Fruit fly (Drosophila melanogaster) whole organism, embryonic: ENCODE results near the gene CG7289.

Experiments used
- Adf1 ChIP-seq: fragments of 200-800 bp; sonication (Bioruptor generic); IDR thresholded peaks from 2 replicates; pipeline ENCODE4 v1.3.6; 2022; ENCODE audit warnings: missing biosample characterization, missing genetic modification characterization
- B-H1 ChIP-seq: fragments of 200-800 bp; sonication (Bioruptor generic); IDR thresholded peaks from 3 replicates; pipeline ENCODE4 v1.3.6; 2022; ENCODE audit warnings: missing biosample characterization, missing genetic modification characterization
- Bdp1 ChIP-seq: fragments of 200-800 bp; sonication (Bioruptor generic); optimal IDR thresholded peaks from 3 replicates; lab custom pipeline; 2016; ENCODE audit warnings: missing biosample characterization, missing genetic modification characterization
- CG10565 ChIP-seq: fragments of 200-800 bp; sonication (Bioruptor generic); optimal IDR thresholded peaks from 3 replicates; lab custom pipeline; 2016; ENCODE audit warnings: missing biosample characterization, mild to moderate bottlenecking, missing genetic modification characterization
- CG1233 ChIP-seq: fragments of 200-800 bp; sonication (Bioruptor generic); optimal IDR thresholded peaks from 4 replicates; lab custom pipeline; 2018; ENCODE audit warnings: missing biosample characterization, mild to moderate bottlenecking, missing genetic modification characterization
- CG13775 ChIP-seq: fragments of 200-800 bp; sonication (Bioruptor generic); optimal IDR thresholded peaks from 3 replicates; lab custom pipeline; 2017; ENCODE audit warnings: missing biosample characterization, mild to moderate bottlenecking, missing genetic modification characterization
- CG14965 ChIP-seq: fragments of 200-800 bp; sonication (Bioruptor generic); optimal IDR thresholded peaks from 2 replicates; lab custom pipeline; 2016; ENCODE audit warnings: missing biosample characterization, missing genetic modification characterization, borderline replicate concordance
- CG15269 ChIP-seq: fragments of 200-800 bp; sonication (Bioruptor generic); optimal IDR thresholded peaks from 2 replicates; lab custom pipeline; 2018; ENCODE audit warnings: missing biosample characterization, mild to moderate bottlenecking, missing genetic modification characterization, moderate library complexity
- CG1603 ChIP-seq: fragments of 200-800 bp; sonication (Bioruptor generic); optimal IDR thresholded peaks from 2 replicates; lab custom pipeline; 2019; ENCODE audit warnings: missing biosample characterization, mild to moderate bottlenecking, missing genetic modification characterization, moderate library complexity
- CG1647 ChIP-seq: fragments of 200-800 bp; sonication (Bioruptor generic); optimal IDR thresholded peaks from 3 replicates; lab custom pipeline; 2016; ENCODE audit warnings: missing biosample characterization, missing genetic modification characterization
- CG17361 ChIP-seq: fragments of 200-800 bp; sonication (Bioruptor generic); IDR thresholded peaks from 3 replicates; pipeline ENCODE4 v1.3.6; 2022; ENCODE audit warnings: missing biosample characterization, missing genetic modification characterization
- CG18262 ChIP-seq: fragments of 200-800 bp; optimal IDR thresholded peaks from 3 replicates; lab custom pipeline; 2019; ENCODE audit warnings: missing biosample characterization, mild to moderate bottlenecking, missing genetic modification characterization, moderate library complexity
- CG2116 ChIP-seq: fragments of 200-800 bp; sonication (Bioruptor generic); optimal IDR thresholded peaks from 3 replicates; lab custom pipeline; 2018; ENCODE audit warnings: missing biosample characterization, mild to moderate bottlenecking, missing genetic modification characterization
- CG34224 ChIP-seq: fragments of 200-800 bp; sonication (Bioruptor generic); IDR thresholded peaks from 3 replicates; pipeline ENCODE4 v1.3.6; 2022; ENCODE audit warnings: missing biosample characterization, missing genetic modification characterization; ENCODE audit not compliant: partially characterized antibody
- CG3847 ChIP-seq: fragments of 200-800 bp; sonication (Bioruptor generic); IDR thresholded peaks from 2 replicates; pipeline ENCODE4 v1.3.6; 2022; ENCODE audit warnings: missing biosample characterization, missing genetic modification characterization
- CG43689 ChIP-seq: fragments of 200-800 bp; sonication (Bioruptor generic); IDR thresholded peaks from 2 replicates; pipeline ENCODE4 v1.3.6; 2022; ENCODE audit warnings: missing biosample characterization, missing genetic modification characterization
- CG5245 ChIP-seq: fragments of 200-800 bp; sonication (Bioruptor generic); optimal IDR thresholded peaks from 3 replicates; lab custom pipeline; 2016; ENCODE audit warnings: missing biosample characterization, missing genetic modification characterization
- CG6683 ChIP-seq: fragments of 200-800 bp; sonication (Bioruptor generic); optimal IDR thresholded peaks from 2 replicates; lab custom pipeline; 2017; ENCODE audit warnings: missing biosample characterization, mild to moderate bottlenecking, missing genetic modification characterization, missing genetic modification reagents
- CG6854 ChIP-seq: fragments of 200-800 bp; sonication (Bioruptor generic); optimal IDR thresholded peaks from 3 replicates; lab custom pipeline; 2017; ENCODE audit warnings: missing biosample characterization, mild to moderate bottlenecking, missing genetic modification characterization
- CG7987 ChIP-seq: fragments of 200-800 bp; sonication (Bioruptor generic); optimal IDR thresholded peaks from 2 replicates; lab custom pipeline; 2018; ENCODE audit warnings: missing biosample characterization, mild to moderate bottlenecking, missing genetic modification characterization, moderate library complexity
- CkIIα-i1 ChIP-seq: fragments of 200-800 bp; sonication (Bioruptor generic); IDR thresholded peaks from 2 replicates; pipeline ENCODE4 v1.3.6; 2022; ENCODE audit warnings: missing biosample characterization, missing genetic modification characterization
- Drgx ChIP-seq: fragments of 200-800 bp; sonication (Bioruptor generic); IDR thresholded peaks from 2 replicates; pipeline ENCODE4 v1.3.6; 2022; ENCODE audit warnings: missing biosample characterization, missing genetic modification characterization
- Fer1 ChIP-seq: fragments of 200-800 bp; sonication (Bioruptor generic); optimal IDR thresholded peaks from 2 replicates; lab custom pipeline; 2017; ENCODE audit warnings: missing biosample characterization, mild to moderate bottlenecking, missing genetic modification characterization
- Hey ChIP-seq: fragments of 200-800 bp; sonication (Bioruptor generic); optimal IDR thresholded peaks from 3 replicates; lab custom pipeline; 2018; ENCODE audit warnings: missing biosample characterization, mild to moderate bottlenecking, missing genetic modification characterization
- Hsf ChIP-seq: fragments of 200-800 bp; sonication (Bioruptor generic); optimal IDR thresholded peaks from 3 replicates; lab custom pipeline; 2016; ENCODE audit warnings: missing biosample characterization, missing genetic modification characterization
- Lhr ChIP-seq: fragments of 200-800 bp; sonication (Bioruptor generic); optimal IDR thresholded peaks from 3 replicates; lab custom pipeline; 2017; ENCODE audit warnings: mild to moderate bottlenecking, missing biosample characterization, missing genetic modification reagents, missing genetic modification characterization
- MESR4 ChIP-seq: fragments of 200-800 bp; sonication (Bioruptor generic); optimal IDR thresholded peaks from 2 replicates; lab custom pipeline; 2018; ENCODE audit warnings: missing biosample characterization, mild to moderate bottlenecking, missing genetic modification characterization, moderate library complexity
- Max ChIP-seq: fragments of 200-800 bp; sonication (Bioruptor generic); optimal IDR thresholded peaks from 2 replicates; lab custom pipeline; 2016; ENCODE audit warnings: missing biosample characterization, mild to moderate bottlenecking, missing genetic modification characterization
- Neu2 ChIP-seq: fragments of 200-800 bp; sonication (Bioruptor generic); optimal IDR thresholded peaks from 3 replicates; lab custom pipeline; 2016; ENCODE audit warnings: missing biosample characterization, missing genetic modification characterization, borderline replicate concordance
- Ptx1 ChIP-seq: fragments of 200-800 bp; sonication (Bioruptor generic); IDR thresholded peaks from 2 replicates; pipeline ENCODE4 v1.3.6; 2022; ENCODE audit warnings: missing biosample characterization, missing genetic modification characterization
- Ravus ChIP-seq: fragments of 200-800 bp; sonication (Bioruptor generic); IDR thresholded peaks from 2 replicates; pipeline ENCODE4 v1.3.6; 2022; ENCODE audit warnings: missing biosample characterization, missing genetic modification characterization
- Sry-δ ChIP-seq: fragments of 200-800 bp; sonication (Bioruptor generic); optimal IDR thresholded peaks from 2 replicates; lab custom pipeline; 2016; ENCODE audit warnings: missing biosample characterization, missing genetic modification characterization
- ab ChIP-seq: fragments of 200-800 bp; sonication (Bioruptor generic); optimal IDR thresholded peaks from 2 replicates; lab custom pipeline; 2016; ENCODE audit warnings: missing biosample characterization, missing genetic modification characterization
- ato ChIP-seq: fragments of 200-800 bp; sonication (Bioruptor generic); IDR thresholded peaks from 2 replicates; pipeline ENCODE4 v1.3.6; 2022; ENCODE audit warnings: missing biosample characterization, missing genetic modification characterization; ENCODE audit not compliant: partially characterized antibody
- cas ChIP-seq: fragments of 200-800 bp; sonication (Bioruptor generic); IDR thresholded peaks from 2 replicates; pipeline ENCODE4 v1.3.6; 2022; ENCODE audit warnings: missing biosample characterization, missing genetic modification characterization
- ems ChIP-seq: fragments of 200-800 bp; sonication (Bioruptor generic); optimal IDR thresholded peaks from 3 replicates; lab custom pipeline; 2016; ENCODE audit warnings: missing biosample characterization, missing genetic modification characterization
- grau ChIP-seq: fragments of 200-800 bp; optimal IDR thresholded peaks from 3 replicates; lab custom pipeline; 2019; ENCODE audit warnings: missing biosample characterization, mild to moderate bottlenecking, missing genetic modification characterization, moderate library complexity
- gro ChIP-seq: fragments of 200-800 bp; sonication (Bioruptor generic); optimal IDR thresholded peaks from 2 replicates; lab custom pipeline; 2016; ENCODE audit warnings: missing biosample characterization, missing genetic modification characterization
- inv ChIP-seq: fragments of 200-800 bp; sonication (Bioruptor generic); IDR thresholded peaks from 2 replicates; pipeline ENCODE4 v1.3.6; 2022; ENCODE audit warnings: missing biosample characterization, missing genetic modification characterization; ENCODE audit not compliant: partially characterized antibody
- lola ChIP-seq, 3 experiments: fragments of >200 bp in 2 of 3; fragments of 200-800 bp in 1 of 3; sonication (Bioruptor generic) in 1 of 3; optimal IDR thresholded peaks; 2 replicates each; lab custom pipeline; 2017 to 2019; ENCODE audit warnings: missing biosample characterization in 3 of 3, missing genetic modification characterization in 3 of 3, mild to moderate bottlenecking in 1 of 3, moderate library complexity in 1 of 3
- oc ChIP-seq: fragments of 200-800 bp; sonication (Bioruptor generic); optimal IDR thresholded peaks from 2 replicates; lab custom pipeline; 2018; ENCODE audit warnings: missing biosample characterization, mild to moderate bottlenecking, missing genetic modification characterization, moderate library complexity
- salm ChIP-seq: fragments of 200-800 bp; sonication (Bioruptor generic); optimal IDR thresholded peaks from 2 replicates; lab custom pipeline; 2018; ENCODE audit warnings: missing biosample characterization, mild to moderate bottlenecking, missing genetic modification characterization
- sd ChIP-seq: fragments of 200-800 bp; sonication (Bioruptor generic); optimal IDR thresholded peaks from 3 replicates; lab custom pipeline; 2018; ENCODE audit warnings: missing biosample characterization, mild to moderate bottlenecking, missing genetic modification characterization, moderate library complexity
- sens ChIP-seq: fragments of 200-800 bp; sonication (Bioruptor generic); peaks from one replicate; lab custom pipeline; 2016; ENCODE audit warnings: missing biosample characterization, missing genetic modification characterization
- sim ChIP-seq: fragments of 200-800 bp; sonication (Bioruptor generic); IDR thresholded peaks from 2 replicates; pipeline ENCODE4 v1.3.6; 2022; ENCODE audit warnings: missing biosample characterization, missing genetic modification characterization
- slbo ChIP-seq: fragments of 200-800 bp; sonication (Bioruptor generic); IDR thresholded peaks from 2 replicates; pipeline ENCODE4 v1.3.6; 2022; ENCODE audit warnings: missing biosample characterization, missing genetic modification characterization
- tup ChIP-seq: fragments of 200-800 bp; sonication (Bioruptor generic); optimal IDR thresholded peaks from 2 replicates; lab custom pipeline; 2016; ENCODE audit warnings: missing biosample characterization, mild to moderate bottlenecking, missing genetic modification characterization, moderate library complexity
- vnd ChIP-seq: fragments of 200-800 bp; sonication (Bioruptor generic); IDR thresholded peaks from 3 replicates; pipeline ENCODE4 v1.3.6; 2022; ENCODE audit warnings: missing biosample characterization, missing genetic modification characterization; ENCODE audit not compliant: partially characterized antibody
- zfh2 ChIP-seq: fragments of 200-800 bp; sonication (Bioruptor generic); optimal IDR thresholded peaks from 2 replicates; lab custom pipeline; 2016; ENCODE audit warnings: missing biosample characterization, missing genetic modification characterization

Gene CG7289

DNA sequence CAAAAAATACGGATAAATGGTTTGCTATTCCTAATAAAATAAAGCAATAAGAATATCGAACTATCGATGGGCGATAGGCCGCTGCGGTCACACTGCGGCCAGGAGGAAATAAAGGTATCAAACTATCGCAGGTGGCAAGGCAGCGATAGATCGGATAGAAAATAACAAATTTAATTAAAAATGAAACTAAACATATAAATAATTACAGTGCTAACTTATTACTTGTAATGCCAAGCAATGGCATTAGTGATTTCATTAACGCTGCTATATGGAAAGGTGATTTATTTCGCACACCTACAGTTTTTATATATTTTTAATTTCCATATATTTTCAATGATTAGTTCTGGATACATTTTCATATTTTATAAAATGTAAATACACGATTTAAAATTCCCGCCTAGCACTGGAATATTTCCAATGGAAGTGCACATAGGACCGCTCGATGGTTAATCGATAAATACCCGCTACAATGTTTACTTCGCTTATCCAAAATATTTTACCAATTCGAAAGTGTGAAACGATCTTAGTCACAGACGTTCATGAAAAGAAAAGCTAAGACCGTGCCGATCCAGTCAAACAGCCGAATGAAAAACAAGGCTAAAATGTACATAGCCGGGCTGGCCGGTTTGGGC, 1.2 kb upstream of the CG7289 start, which contains the start of the genes CG15356 and CG15362 (continued):
- TF ChIP-seq CG14965 (GFP tag; lab: Kevin White, UChicago) = no peak
- peak; percentile 99 for TF ChIP-seq inv (GFP tag; lab: Robert Waterston, UW)
- TF ChIP-seq CG15269 (tag; lab: Kevin White, UChicago) = no peak
- no peak for TF ChIP-seq salm (tag; lab: Kevin White, UChicago)
- peak; percentile 71 for TF ChIP-seq CG1603
- TF ChIP-seq CkIIα-i1 (GFP tag; lab: Robert Waterston, UW) = no peak
- TF ChIP-seq ems = peak; percentile 6
- TF ChIP-seq CG34224 = peak; percentile 98
- TF ChIP-seq gro = peak; percentile 9
- TF ChIP-seq CG5245 = no peak
- TF ChIP-seq lola (GFP tag; optimal IDR thresholded peaks at IDR 0.05; lab: Kevin White, UChicago) = peak in 1 of 3 experiments; percentile 16
- no peak for TF ChIP-seq cas (GFP tag; lab: Robert Waterston, UW)
- TF ChIP-seq CG6683 (GFP tag; lab: Kevin White, UChicago) = peak; percentile 10
- TF ChIP-seq ab (GFP tag; lab: Kevin White, UChicago) = no peak
- TF ChIP-seq sd = no peak
- TF ChIP-seq CG7987 (GFP tag; lab: Kevin White, UChicago) = peak; percentile 34
- TF ChIP-seq CG17361 = peak; percentile 58; the same call in 1 of the 3 replicates
- no peak for TF ChIP-seq MESR4 (GFP tag; lab: Kevin White, UChicago)
- no peak for TF ChIP-seq Ravus (GFP tag; lab: Robert Waterston, UW)
- peak; percentile 12; the same call in 1 of the 3 replicates for TF ChIP-seq B-H1 (GFP tag; lab: Robert Waterston, UW)
- TF ChIP-seq CG1233 (GFP tag; lab: Kevin White, UChicago) = peak; percentile 19
- 0 out of 2 replicates have a peak, but pooled peaks have one; percentile 9 for TF ChIP-seq Ptx1 (GFP tag; lab: Robert Waterston, UW)
- no peak for TF ChIP-seq CG43689 (GFP tag; lab: Robert Waterston, UW)
- TF ChIP-seq CG2116 (GFP tag; lab: Kevin White, UChicago) = peak; percentile 80
- TF ChIP-seq CG10565 (GFP tag; lab: Kevin White, UChicago) = no peak
- TF ChIP-seq Drgx (GFP tag; lab: Robert Waterston, UW) = peak; percentile 27; the same call in 1 of the 2 replicates
- no peak for TF ChIP-seq tup
- peak; percentile 85 for TF ChIP-seq Sry-δ (GFP tag; lab: Kevin White, UChicago)
- TF ChIP-seq slbo = peak; percentile 63
- TF ChIP-seq grau (tag; lab: Kevin White, UChicago) = peak; percentile 49
- TF ChIP-seq Adf1 = peak; percentile 25; the same call in 1 of the 2 replicates
- TF ChIP-seq Max (GFP tag; lab: Kevin White, UChicago) = peak; percentile 55
- TF ChIP-seq Hsf (GFP tag; lab: Kevin White, UChicago) = peak; percentile 35
- peak; percentile 34 for TF ChIP-seq CG18262 (tag; lab: Kevin White, UChicago)
- no peak for TF ChIP-seq CG6854 (GFP tag; lab: Kevin White, UChicago)
- TF ChIP-seq CG13775 = peak; percentile 45
- no peak for TF ChIP-seq Neu2 (GFP tag; lab: Kevin White, UChicago)
- TF ChIP-seq vnd (GFP tag; lab: Robert Waterston, UW) = peak; percentile 99
- TF ChIP-seq Hey (tag; lab: Kevin White, UChicago) = no peak
- no peak for TF ChIP-seq sim
- peak; percentile 9 for TF ChIP-seq Lhr (GFP tag; lab: Kevin White, UChicago)
- TF ChIP-seq sens (GFP tag; lab: Kevin White, UChicago) = peak; percentile 81
- TF ChIP-seq zfh2 (GFP tag; lab: Kevin White, UChicago) = peak; percentile 43
- peak; percentile 48 for TF ChIP-seq CG3847
- peak; percentile 30 for TF ChIP-seq Fer1 (GFP tag; lab: Kevin White, UChicago)
- TF ChIP-seq ato (GFP tag; lab: Robert Waterston, UW) = peak; percentile 99
- TF ChIP-seq oc (tag; lab: Kevin White, UChicago) = no peak
- peak; percentile 2 for TF ChIP-seq Bdp1
- TF ChIP-seq CG1647 (GFP tag; lab: Kevin White, UChicago) = peak; percentile 20
